Fruit fly (Drosophila melanogaster) whole organism, embryonic: ENCODE measurements around the gene BG642163.
A peak's percentile ranks its signal among the peaks of the same experiment; 100 is the strongest.

Experiments used
- Atf6 ChIP-seq: fragments of 200-800 bp; sonication (Bioruptor generic); IDR thresholded peaks from 2 replicates; pipeline ENCODE4 v1.3.6; 2022; ENCODE audit warnings: missing biosample characterization, missing genetic modification characterization
- B-H1 ChIP-seq: fragments of 200-800 bp; sonication (Bioruptor generic); IDR thresholded peaks from 3 replicates; pipeline ENCODE4 v1.3.6; 2022; ENCODE audit warnings: missing biosample characterization, missing genetic modification characterization
- B-H2 ChIP-seq: fragments of 200-800 bp; sonication (Bioruptor generic); optimal IDR thresholded peaks from 2 replicates; lab custom pipeline; 2018; ENCODE audit warnings: missing biosample characterization, mild to moderate bottlenecking, missing genetic modification characterization
- CG12155 ChIP-seq: fragments of 200-800 bp; sonication (Bioruptor generic); optimal IDR thresholded peaks from 3 replicates; lab custom pipeline; 2016; ENCODE audit warnings: missing biosample characterization, missing genetic modification characterization
- CG12391 ChIP-seq: fragments of 200-800 bp; sonication (Bioruptor generic); optimal IDR thresholded peaks from 3 replicates; lab custom pipeline; 2018; ENCODE audit warnings: missing biosample characterization, mild to moderate bottlenecking, missing genetic modification characterization, moderate library complexity
- CG13424 ChIP-seq: fragments of 200-800 bp; sonication (Bioruptor generic); optimal IDR thresholded peaks from 2 replicates; lab custom pipeline; 2019; ENCODE audit warnings: missing biosample characterization, mild to moderate bottlenecking, missing genetic modification characterization, moderate library complexity
- CG1602 ChIP-seq: fragments of 200-800 bp; sonication (Bioruptor generic); optimal IDR thresholded peaks from 3 replicates; lab custom pipeline; 2016; ENCODE audit warnings: missing biosample characterization, missing genetic modification characterization
- CG2889 ChIP-seq: fragments of 200-800 bp; sonication (Bioruptor generic); IDR thresholded peaks from 3 replicates; pipeline ENCODE4 v1.3.6; 2022; ENCODE audit warnings: missing biosample characterization, missing genetic modification characterization
- CG30431 ChIP-seq: fragments of 200-800 bp; sonication (Bioruptor generic); optimal IDR thresholded peaks from 2 replicates; lab custom pipeline; 2017; ENCODE audit warnings: missing biosample characterization, missing genetic modification characterization
- CG3065 ChIP-seq: fragments of 200-800 bp; sonication (Bioruptor generic); optimal IDR thresholded peaks from 2 replicates; lab custom pipeline; 2016; ENCODE audit warnings: missing biosample characterization, missing genetic modification characterization
- CG33213 ChIP-seq: fragments of 200-800 bp; sonication (Bioruptor generic); optimal IDR thresholded peaks from 3 replicates; lab custom pipeline; 2016; ENCODE audit warnings: missing biosample characterization, missing genetic modification characterization
- CG3407 ChIP-seq: fragments of 200-800 bp; sonication (Bioruptor generic); optimal IDR thresholded peaks from 2 replicates; lab custom pipeline; 2018; ENCODE audit warnings: missing biosample characterization, mild to moderate bottlenecking, missing genetic modification characterization
- CG3726 ChIP-seq: fragments of 200-800 bp; sonication (Bioruptor generic); IDR thresholded peaks from 3 replicates; pipeline ENCODE4, ENCODE4 v1.3.6; 2022; ENCODE audit warnings: missing biosample characterization, missing genetic modification characterization
- CG4360 ChIP-seq: fragments of 200-800 bp; sonication (Bioruptor generic); IDR thresholded peaks from 2 replicates; pipeline ENCODE4 v1.3.6; 2022; ENCODE audit warnings: missing biosample characterization, missing genetic modification characterization
- CG5245 ChIP-seq: fragments of 200-800 bp; sonication (Bioruptor generic); optimal IDR thresholded peaks from 3 replicates; lab custom pipeline; 2016; ENCODE audit warnings: missing biosample characterization, missing genetic modification characterization
- CG5953 ChIP-seq: fragments of 200-800 bp; sonication (Bioruptor generic); IDR thresholded peaks from 2 replicates; pipeline ENCODE4 v1.3.6; 2022; ENCODE audit warnings: missing biosample characterization, missing genetic modification characterization
- CG6654 ChIP-seq: fragments of 200-800 bp; sonication (Bioruptor generic); optimal IDR thresholded peaks from 2 replicates; lab custom pipeline; 2017; ENCODE audit warnings: missing biosample characterization, mild to moderate bottlenecking, missing genetic modification characterization
- CG6689 ChIP-seq: fragments of 200-800 bp; sonication (Bioruptor generic); IDR thresholded peaks from 2 replicates; pipeline ENCODE4 v1.3.6; 2022; ENCODE audit warnings: missing biosample characterization, missing genetic modification characterization
- CG6813 ChIP-seq: fragments of 200-800 bp; sonication (Bioruptor generic); optimal IDR thresholded peaks from 2 replicates; lab custom pipeline; 2017; ENCODE audit warnings: missing biosample characterization, missing genetic modification characterization, mild to moderate bottlenecking, moderate library complexity, missing genetic modification reagents
- CoRest ChIP-seq: fragments of 200-800 bp; sonication (Bioruptor generic); optimal IDR thresholded peaks from 3 replicates; lab custom pipeline; 2018; ENCODE audit warnings: missing biosample characterization, mild to moderate bottlenecking, missing genetic modification characterization, moderate library complexity
- CrebB ChIP-seq: fragments of 200-800 bp; sonication (Bioruptor generic); optimal IDR thresholded peaks from 3 replicates; lab custom pipeline; 2018; ENCODE audit warnings: missing biosample characterization, mild to moderate bottlenecking, missing genetic modification characterization
- D19B ChIP-seq: fragments of 200-800 bp; sonication (Bioruptor generic); optimal IDR thresholded peaks from 2 replicates; lab custom pipeline; 2017; ENCODE audit warnings: missing biosample characterization, mild to moderate bottlenecking, missing genetic modification characterization
- Fer1 ChIP-seq: fragments of 200-800 bp; sonication (Bioruptor generic); optimal IDR thresholded peaks from 2 replicates; lab custom pipeline; 2017; ENCODE audit warnings: missing biosample characterization, mild to moderate bottlenecking, missing genetic modification characterization
- HLH3B ChIP-seq: fragments of 200-800 bp; sonication (Bioruptor generic); IDR thresholded peaks from 2 replicates; pipeline ENCODE4 v1.3.6; 2022; ENCODE audit warnings: missing biosample characterization, missing genetic modification characterization
- MBD-R2 ChIP-seq: fragments of 200-800 bp; sonication (Bioruptor generic); IDR thresholded peaks from 2 replicates; pipeline ENCODE4 v1.3.6; 2022; ENCODE audit warnings: missing biosample characterization, missing genetic modification characterization
- Pdp1 ChIP-seq, 2 experiments: fragments of 200-800 bp; sonication (Bioruptor generic); optimal IDR thresholded peaks; 3 replicates each; lab custom pipeline; 2016; ENCODE audit warnings: missing biosample characterization in 2 of 2, missing genetic modification characterization in 2 of 2, mild to moderate bottlenecking in 1 of 2, moderate library complexity in 1 of 2
- Scr ChIP-seq: fragments of 200-800 bp; sonication (Bioruptor generic); IDR thresholded peaks from 2 replicates; pipeline ENCODE4 v1.3.6; 2022; ENCODE audit warnings: missing biosample characterization, missing genetic modification characterization; ENCODE audit not compliant: partially characterized antibody
- Side ChIP-seq: fragments of 200-800 bp; sonication (Bioruptor generic); optimal IDR thresholded peaks from 2 replicates; lab custom pipeline; 2016; ENCODE audit warnings: missing biosample characterization, missing genetic modification characterization
- Six4 ChIP-seq: fragments of 200-800 bp; sonication (Bioruptor generic); optimal IDR thresholded peaks from 2 replicates; lab custom pipeline; 2016; ENCODE audit warnings: missing biosample characterization, missing genetic modification characterization
- Trl ChIP-seq, 3 experiments: fragments of >200 bp in 2 of 3; fragments of 200-800 bp in 1 of 3; sonication (Bioruptor generic) in 1 of 3; optimal IDR thresholded peaks; 2 replicates in 1 of 3; 3 replicates in 2 of 3; lab custom pipeline; 2016 to 2017; ENCODE audit warnings: missing biosample characterization in 1 of 3, missing genetic modification characterization in 1 of 3
- bab2 ChIP-seq: fragments of 200-800 bp; sonication (Bioruptor generic); optimal IDR thresholded peaks from 2 replicates; lab custom pipeline; 2016; ENCODE audit warnings: missing biosample characterization, missing genetic modification characterization
- cad ChIP-seq: fragments of >200 bp; optimal IDR thresholded peaks from 2 replicates; lab custom pipeline; 2017; ENCODE audit warnings: missing biosample characterization, missing genetic modification characterization
- cas ChIP-seq: fragments of 200-800 bp; sonication (Bioruptor generic); IDR thresholded peaks from 2 replicates; pipeline ENCODE4 v1.3.6; 2022; ENCODE audit warnings: missing biosample characterization, missing genetic modification characterization
- cg ChIP-seq: fragments of 200-800 bp; sonication (Bioruptor generic); optimal IDR thresholded peaks from 3 replicates; lab custom pipeline; 2019; ENCODE audit warnings: missing biosample characterization, mild to moderate bottlenecking, missing genetic modification characterization, moderate library complexity
- chinmo ChIP-seq: fragments of 200-800 bp; sonication (Bioruptor generic); IDR thresholded peaks from 4 replicates; pipeline ENCODE4 v1.3.6; 2022; ENCODE audit warnings: missing biosample characterization, missing genetic modification characterization; ENCODE audit not compliant: partially characterized antibody
- chn ChIP-seq: fragments of 200-800 bp; sonication (Bioruptor generic); optimal IDR thresholded peaks from 2 replicates; lab custom pipeline; 2016; ENCODE audit warnings: missing biosample characterization, missing genetic modification characterization
- ems ChIP-seq: fragments of 200-800 bp; sonication (Bioruptor generic); optimal IDR thresholded peaks from 3 replicates; lab custom pipeline; 2016; ENCODE audit warnings: missing biosample characterization, missing genetic modification characterization
- gt ChIP-seq: fragments of 200-800 bp; sonication (Bioruptor generic); IDR thresholded peaks from 2 replicates; pipeline ENCODE4 v1.3.6; 2022; ENCODE audit warnings: missing biosample characterization, missing genetic modification characterization
- lab ChIP-seq: fragments of 200-800 bp; sonication (Bioruptor generic); optimal IDR thresholded peaks from 3 replicates; lab custom pipeline; 2017; ENCODE audit warnings: missing biosample characterization, missing genetic modification characterization, mild to moderate bottlenecking, moderate library complexity, missing genetic modification reagents
- nom ChIP-seq: fragments of 200-800 bp; sonication (Bioruptor generic); optimal IDR thresholded peaks from 2 replicates; lab custom pipeline; 2017; ENCODE audit warnings: missing biosample characterization, missing genetic modification characterization, mild to moderate bottlenecking, moderate library complexity, missing genetic modification reagents
- oc ChIP-seq: fragments of 200-800 bp; sonication (Bioruptor generic); optimal IDR thresholded peaks from 2 replicates; lab custom pipeline; 2018; ENCODE audit warnings: missing biosample characterization, mild to moderate bottlenecking, missing genetic modification characterization, moderate library complexity
- peb ChIP-seq: fragments of 200-800 bp; sonication (Bioruptor generic); IDR thresholded peaks from 2 replicates; pipeline ENCODE4 v1.3.6; 2022; ENCODE audit warnings: missing biosample characterization, missing genetic modification characterization
- pfk ChIP-seq: fragments of 200-800 bp; sonication (Bioruptor generic); optimal IDR thresholded peaks from 2 replicates; lab custom pipeline; 2018; ENCODE audit warnings: missing biosample characterization, mild to moderate bottlenecking, missing genetic modification characterization, moderate library complexity
- ro ChIP-seq: fragments of 200-800 bp; sonication (Bioruptor generic); IDR thresholded peaks from 2 replicates; pipeline ENCODE4 v1.3.6; 2022; ENCODE audit warnings: missing biosample characterization, missing genetic modification characterization
- schlank ChIP-seq: fragments of 200-800 bp; sonication (Bioruptor generic); optimal IDR thresholded peaks from 2 replicates; lab custom pipeline; 2018; ENCODE audit warnings: missing biosample characterization, mild to moderate bottlenecking, missing genetic modification characterization
- sens-2 ChIP-seq: fragments of 200-800 bp; sonication (Bioruptor generic); IDR thresholded peaks from 2 replicates; pipeline ENCODE4 v1.3.6; 2022; ENCODE audit warnings: missing biosample characterization, missing genetic modification characterization
- trem ChIP-seq: fragments of 200-800 bp; optimal IDR thresholded peaks from 3 replicates; lab custom pipeline; 2019; ENCODE audit warnings: missing biosample characterization, mild to moderate bottlenecking, missing genetic modification characterization, moderate library complexity
- ttk ChIP-seq: fragments of 200-800 bp; sonication (Bioruptor generic); IDR thresholded peaks from 2 replicates; pipeline ENCODE4 v2.1.2; 2022; ENCODE audit warnings: missing biosample characterization, missing genetic modification characterization
- vvl ChIP-seq: fragments of 200-800 bp; sonication (Bioruptor generic); IDR thresholded peaks from 2 replicates; pipeline ENCODE4 v1.3.6; 2022; ENCODE audit warnings: missing biosample characterization, missing genetic modification characterization
- zen ChIP-seq: fragments of 200-800 bp; sonication (Bioruptor generic); optimal IDR thresholded peaks from 3 replicates; lab custom pipeline; 2018; ENCODE audit warnings: missing biosample characterization, mild to moderate bottlenecking, missing genetic modification characterization, moderate library complexity

The BG642163 gene

dm6 chr2L:4591842-4592241, 49.3 kb upstream of the BG642163 start (continued):
- TF ChIP-seq Side (GFP tag; lab: Kevin White, UChicago) (no peak), B-H2 (GFP tag; lab: Kevin White, UChicago) (no peak), CG2889 (GFP tag; lab: Robert Waterston, UW) (no peak), chn (GFP tag; lab: Kevin White, UChicago) (no peak), ttk (GFP tag; lab: Robert Waterston, UW) (no peak), CG12391 (tag; lab: Kevin White, UChicago) (no peak), sens-2 (GFP tag; lab: Robert Waterston, UW) (no peak), D19B (GFP tag; lab: Kevin White, UChicago) (no peak), CoRest (tag; lab: Kevin White, UChicago) (no peak), lab (no peak), Six4 (GFP tag; lab: Kevin White, UChicago) (no peak), B-H1 (GFP tag; lab: Robert Waterston, UW) (no peak), CG13424 (tag; lab: Kevin White, UChicago) (no peak), zen (no peak), CG4360 (GFP tag; lab: Robert Waterston, UW) (0 out of 2 replicates have a peak, but pooled peaks have one; percentile 21), nom (GFP tag; lab: Kevin White, UChicago) (peak; percentile 24), CG6654 (GFP tag; lab: Kevin White, UChicago) (no peak), CG6813 (GFP tag; lab: Kevin White, UChicago) (no peak), ro (GFP tag; lab: Robert Waterston, UW) (no peak), CG5953 (no peak), HLH3B (GFP tag; lab: Robert Waterston, UW) (no peak), bab2 (GFP tag; lab: Kevin White, UChicago) (no peak), MBD-R2 (GFP tag; lab: Robert Waterston, UW) (no peak), schlank (tag; lab: Kevin White, UChicago) (no peak), Scr (GFP tag; lab: Robert Waterston, UW) (no peak), Atf6 (no peak), CG5245 (GFP tag; lab: Kevin White, UChicago) (no peak), Fer1 (GFP tag; lab: Kevin White, UChicago) (no peak), cad (GFP tag; lab: Kevin White, UChicago) (no peak), CG3065 (GFP tag; lab: Kevin White, UChicago) (no peak), CrebB (tag; lab: Kevin White, UChicago) (no peak), CG30431 (GFP tag; lab: Kevin White, UChicago) (no peak), gt (no peak), chinmo (GFP tag; lab: Robert Waterston, UW) (0 out of 4 replicates have a peak, but pooled peaks have one; percentile 50), CG12155 (no peak), Trl (optimal IDR thresholded peaks at IDR 0.05; lab: Kevin White, UChicago) (peak in 1 of 2 experiments; percentile 32), Trl (GFP tag; optimal IDR thresholded peaks at IDR 0.05; lab: Kevin White, UChicago) (no peak), pfk (no peak), CG3726 (GFP tag; lab: Robert Waterston, UW) (no peak), CG1602 (no peak), cas (no peak), CG3407 (GFP tag; lab: Kevin White, UChicago) (no peak), oc (tag; lab: Kevin White, UChicago) (peak; percentile 35), trem (tag; lab: Kevin White, UChicago) (no peak), cg (GFP tag; lab: Kevin White, UChicago) (peak; percentile 23), CG6689 (GFP tag; lab: Robert Waterston, UW) (no peak), Pdp1 (GFP tag; optimal IDR thresholded peaks at IDR 0.05; lab: Kevin White, UChicago) (peak in 1 of 2 experiments; percentile 62), vvl (GFP tag; lab: Robert Waterston, UW) (peak; percentile 52; the same call in 1 of the 2 replicates), peb (GFP tag; lab: Robert Waterston, UW) (no peak), ems (GFP tag; lab: Kevin White, UChicago) (no peak), CG33213 (no peak)
- TF ChIP-seq, all 482 proteins: peak for 28
